Worm (Caenorhabditis elegans): ENCODE measurements around the gene clec-241.

DNA sequence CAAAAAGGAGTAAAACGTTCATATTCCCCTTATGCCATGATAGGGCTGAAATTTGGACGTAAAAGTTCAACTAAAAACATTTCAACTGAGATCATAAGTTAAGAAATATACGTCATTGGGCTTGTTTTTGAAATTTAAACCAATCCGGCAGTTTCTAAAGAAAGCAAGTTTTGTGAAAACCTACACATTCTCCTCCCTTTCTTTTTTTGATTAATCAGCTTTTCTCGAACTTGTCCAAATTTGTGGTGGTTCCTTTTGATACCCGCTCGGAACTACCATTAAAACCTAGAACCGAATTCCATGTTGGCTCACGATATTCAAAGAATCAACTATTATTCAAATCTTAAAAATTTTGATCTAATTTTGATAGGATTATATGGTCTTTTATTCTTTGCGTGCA is 32.8 kb downstream of the clec-241 start, which contains the start of gene srz-54:
- no peak for TF ChIP-seq tlp-1 (tag; optimal IDR thresholded peaks at IDR 0.05)
- TF ChIP-seq nhr-11 (tag; optimal IDR thresholded peaks at IDR 0.05): no peak
- no peak for TF ChIP-seq zip-4 (GFP tag; optimal IDR thresholded peaks at IDR 0.05)
- no peak for TF ChIP-seq zag-1 (tag; optimal IDR thresholded peaks at IDR 0.05)
- TF ChIP-seq egl-13 (tag; optimal IDR thresholded peaks at IDR 0.05): no peak
- no peak for TF ChIP-seq efl-3 (GFP tag; optimal IDR thresholded peaks at IDR 0.05)
- no peak for TF ChIP-seq ceh-8 (GFP tag; optimal IDR thresholded peaks at IDR 0.05)
- no peak for TF ChIP-seq ztf-11 (tag; optimal IDR thresholded peaks at IDR 0.05)
- no peak for TF ChIP-seq mab-9 (GFP tag; IDR thresholded peaks at IDR 0.05)
- no peak for TF ChIP-seq lin-14 (GFP tag; optimal IDR thresholded peaks at IDR 0.05)
- no peak for TF ChIP-seq ceh-90 (tag; optimal IDR thresholded peaks at IDR 0.05)
- no peak for TF ChIP-seq skn-1 (tag; optimal IDR thresholded peaks at IDR 0.05)
- TF ChIP-seq elt-2 (tag; optimal IDR thresholded peaks at IDR 0.05): no peak
